Worm (Caenorhabditis elegans): ENCODE data around the gene C33D9.6.
A peak's percentile ranks its signal among the peaks of the same experiment; 100 is the strongest.

Gene C33D9.6

ce11 chrIV:8737354-8737753 lies 40.6 kb downstream of the C33D9.6 start:
- no peak for TF ChIP-seq elt-1 (tag; optimal IDR thresholded peaks at IDR 0.05)
- TF ChIP-seq nfya-1 (tag; optimal IDR thresholded peaks at IDR 0.05; ENCODE audit: insufficient read depth), result peak; percentile 35
- no peak for TF ChIP-seq fos-1 (tag; optimal IDR thresholded peaks at IDR 0.05)
- TF ChIP-seq pha-4 (tag; optimal IDR thresholded peaks at IDR 0.05), result peak; percentile 51
- TF ChIP-seq nhr-76 (tag; optimal IDR thresholded peaks at IDR 0.05), result no peak
- no peak for TF ChIP-seq nhr-11 (tag; optimal IDR thresholded peaks at IDR 0.05)
- TF ChIP-seq unc-62 (GFP tag; optimal IDR thresholded peaks at IDR 0.05), result no peak
- no peak for TF ChIP-seq nhr-77 (tag; optimal IDR thresholded peaks at IDR 0.05)
- TF ChIP-seq nhr-23 (tag; optimal IDR thresholded peaks at IDR 0.05), result peak; percentile 52
- TF ChIP-seq egl-5 (tag; optimal IDR thresholded peaks at IDR 0.05), result no peak
- TF ChIP-seq ceh-16 (tag; optimal IDR thresholded peaks at IDR 0.05), result no peak
- no peak for TF ChIP-seq egl-27 (tag; optimal IDR thresholded peaks at IDR 0.05)
- TF ChIP-seq lin-15B (tag; optimal IDR thresholded peaks at IDR 0.05), result no peak
- no peak for TF ChIP-seq skn-1 (tag; optimal IDR thresholded peaks at IDR 0.05)
- TF ChIP-seq nhr-28 (tag; optimal IDR thresholded peaks at IDR 0.05), result no peak
- TF ChIP-seq hmg-11 (tag; optimal IDR thresholded peaks at IDR 0.05), result no peak

DNA sequence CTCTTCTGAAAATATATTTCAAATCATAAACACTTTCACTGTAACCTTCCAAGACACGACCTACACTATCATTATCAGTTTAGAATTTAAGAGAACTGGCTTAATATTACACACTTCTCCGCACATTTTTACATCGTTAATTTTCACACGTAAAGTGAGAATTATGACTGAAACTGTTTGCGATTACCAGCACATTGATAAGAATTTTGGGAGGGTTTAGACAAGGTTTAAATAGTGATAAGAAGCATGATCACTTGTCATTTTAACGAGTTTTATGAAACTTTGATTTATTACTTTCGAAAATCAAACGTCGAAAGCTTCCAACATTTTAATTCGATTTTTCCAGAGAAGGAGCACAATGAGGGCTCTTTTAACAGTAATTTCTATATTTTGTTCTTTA lies 47.5 kb downstream of the C33D9.6 start, which contains the start of gene F21D5.3:
Gene F21D5.3, plus strand, starts transcription at position 347 of the 400 bp plus-strand sequence.
- TF ChIP-seq elt-2 (tag; optimal IDR thresholded peaks at IDR 0.05), result peak; percentile 94
- TF ChIP-seq ceh-16 (tag; optimal IDR thresholded peaks at IDR 0.05), result no peak
- peak; percentile 6 for TF ChIP-seq pha-4 (tag; optimal IDR thresholded peaks at IDR 0.05)
- TF ChIP-seq snpc-4 (tag; optimal IDR thresholded peaks at IDR 0.05), result no peak
- TF ChIP-seq unc-39 (tag; optimal IDR thresholded peaks at IDR 0.05), result no peak
- TF ChIP-seq lsy-12 (tag; optimal IDR thresholded peaks at IDR 0.05), result no peak
- TF ChIP-seq elt-1 (tag; optimal IDR thresholded peaks at IDR 0.05), result no peak
- no peak for TF ChIP-seq ama-1 (optimal IDR thresholded peaks at IDR 0.05)
- no peak for TF ChIP-seq nhr-67 (tag; optimal IDR thresholded peaks at IDR 0.05)
- no peak for TF ChIP-seq nhr-77 (tag; optimal IDR thresholded peaks at IDR 0.05)
- TF ChIP-seq ztf-4 (tag; optimal IDR thresholded peaks at IDR 0.05), result no peak
- TF ChIP-seq aly-2 (tag; optimal IDR thresholded peaks at IDR 0.05), result no peak
- no peak for TF ChIP-seq lin-15B (tag; optimal IDR thresholded peaks at IDR 0.05)
- no peak for TF ChIP-seq skn-1 (tag; optimal IDR thresholded peaks at IDR 0.05)
- TF ChIP-seq pqm-1 (tag; optimal IDR thresholded peaks at IDR 0.05), result peak; percentile 96
- TF ChIP-seq ceh-28 (tag; optimal IDR thresholded peaks at IDR 0.05), result no peak
- TF ChIP-seq eor-1 (tag; optimal IDR thresholded peaks at IDR 0.05), result no peak
- TF ChIP-seq ztf-11 (tag; optimal IDR thresholded peaks at IDR 0.05), result no peak
- no peak for TF ChIP-seq egl-27 (tag; optimal IDR thresholded peaks at IDR 0.05)
- no peak for TF ChIP-seq mml-1 (tag; optimal IDR thresholded peaks at IDR 0.05)
- no peak for TF ChIP-seq ZK546.5 (tag; optimal IDR thresholded peaks at IDR 0.05)
- peak; percentile 16 for TF ChIP-seq jun-1 (tag; optimal IDR thresholded peaks at IDR 0.05)
- no peak for TF ChIP-seq tbx-2 (tag; optimal IDR thresholded peaks at IDR 0.05)
- no peak for TF ChIP-seq egl-5 (tag; optimal IDR thresholded peaks at IDR 0.05)
- TF ChIP-seq nhr-76 (tag; optimal IDR thresholded peaks at IDR 0.05), result no peak
- TF ChIP-seq lin-39 (tag; optimal IDR thresholded peaks at IDR 0.05), result no peak
- no peak for TF ChIP-seq nhr-23 (tag; optimal IDR thresholded peaks at IDR 0.05)
- no peak for TF ChIP-seq fkh-2 (tag; optimal IDR thresholded peaks at IDR 0.05)
- TF ChIP-seq nhr-11 (tag; optimal IDR thresholded peaks at IDR 0.05), result no peak
- TF ChIP-seq nhr-43 (tag; optimal IDR thresholded peaks at IDR 0.05; ENCODE audit: poor library complexity, severe bottlenecking), result no peak
- no peak for TF ChIP-seq zag-1 (tag; optimal IDR thresholded peaks at IDR 0.05)
- TF ChIP-seq mdl-1 (tag; optimal IDR thresholded peaks at IDR 0.05), result no peak

DNA sequence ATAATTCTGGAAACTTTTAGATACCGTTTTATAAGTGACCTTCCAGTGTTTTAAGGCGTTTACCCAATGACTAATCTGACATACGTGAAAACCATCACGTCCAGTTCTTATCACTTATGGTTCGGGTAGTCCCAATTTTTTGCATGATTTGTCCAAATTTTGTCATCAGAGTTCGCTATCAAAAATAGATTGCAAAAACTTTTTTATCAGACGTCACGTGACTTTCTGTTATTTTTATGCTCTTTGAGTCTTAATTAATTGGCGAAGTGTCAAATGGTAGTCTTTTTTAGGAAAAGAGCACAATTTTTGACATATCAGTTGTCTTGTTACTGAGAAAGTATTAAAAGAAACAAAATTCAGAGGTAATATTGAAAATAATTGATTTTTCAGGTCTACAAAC lies 48.3 kb downstream of the C33D9.6 start:
- TF ChIP-seq nhr-25 (tag; optimal IDR thresholded peaks at IDR 0.05), result no peak
- no peak for TF ChIP-seq fos-1 (tag; optimal IDR thresholded peaks at IDR 0.05)
- TF ChIP-seq nhr-23 (tag; optimal IDR thresholded peaks at IDR 0.05), result no peak
- TF ChIP-seq sea-2 (GFP tag; optimal IDR thresholded peaks at IDR 0.05), result no peak
- no peak for TF ChIP-seq eor-1 (tag; optimal IDR thresholded peaks at IDR 0.05)
- peak; percentile 45 for TF ChIP-seq pha-4 (tag; optimal IDR thresholded peaks at IDR 0.05)
- peak; percentile 66 for TF ChIP-seq pqm-1 (tag; optimal IDR thresholded peaks at IDR 0.05)
- TF ChIP-seq elt-2 (tag; optimal IDR thresholded peaks at IDR 0.05), result peak; percentile 90
- no peak for TF ChIP-seq elt-3 (tag; optimal IDR thresholded peaks at IDR 0.05)
- no peak for TF ChIP-seq R02D3.7 (tag; optimal IDR thresholded peaks at IDR 0.05)

Data from whole organism, L3 larva.